Worm (Caenorhabditis elegans): ENCODE results near the gene cdf-1.

DNA sequence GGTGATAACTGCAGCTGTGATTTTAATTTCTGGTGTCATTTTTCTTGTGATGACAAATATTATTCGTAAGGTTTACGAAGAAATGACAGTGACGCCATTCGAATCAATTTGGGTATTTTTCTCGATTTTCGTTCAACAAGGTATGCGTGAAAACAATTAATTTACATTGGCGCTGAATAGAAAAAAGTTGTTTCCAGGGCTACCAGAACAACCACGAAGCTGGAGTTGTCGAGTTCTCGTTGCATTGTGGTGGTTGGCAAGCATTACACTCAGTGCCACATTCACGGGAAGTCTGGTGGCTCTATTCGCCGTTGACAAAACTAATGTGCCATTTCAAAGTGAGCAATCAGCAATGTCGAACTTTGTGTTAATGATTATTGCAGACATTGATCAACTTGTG lies 2.8 kb upstream of the cdf-1 start:
- no peak for TF ChIP-seq nhr-76 (tag; optimal IDR thresholded peaks at IDR 0.05)
- no peak for TF ChIP-seq dmd-6 (GFP tag; IDR thresholded peaks at IDR 0.05)
- TF ChIP-seq mdt-29 (GFP tag; IDR thresholded peaks at IDR 0.05) = no peak
- no peak for TF ChIP-seq pqm-1 (tag; optimal IDR thresholded peaks at IDR 0.05)
- TF ChIP-seq F49E8.2 (tag; optimal IDR thresholded peaks at IDR 0.05; ENCODE audit: borderline replicate concordance) = no peak
- TF ChIP-seq nhr-6 (tag; optimal IDR thresholded peaks at IDR 0.05) = no peak
- no peak for TF ChIP-seq ztf-11 (tag; optimal IDR thresholded peaks at IDR 0.05)
- TF ChIP-seq mep-1 (tag; optimal IDR thresholded peaks at IDR 0.05) = no peak
- TF ChIP-seq unc-62 (GFP tag; optimal IDR thresholded peaks at IDR 0.05 in 1 of 2) = peak in 1 of 2 experiments; percentile 96
- no peak for TF ChIP-seq unc-62 (tag; optimal IDR thresholded peaks at IDR 0.05)
- TF ChIP-seq nhr-28 (tag; optimal IDR thresholded peaks at IDR 0.05) = no peak
- TF ChIP-seq lin-15B (tag; optimal IDR thresholded peaks at IDR 0.05) = no peak
- no peak for TF ChIP-seq unc-39 (tag; optimal IDR thresholded peaks at IDR 0.05)
- TF ChIP-seq lsy-2 (tag; optimal IDR thresholded peaks at IDR 0.05) = no peak

Data from whole organism, L4 larva.